Worm (Caenorhabditis elegans): Measurements from ENCODE around the gene adss-1.

Gene adss-1

DNA sequence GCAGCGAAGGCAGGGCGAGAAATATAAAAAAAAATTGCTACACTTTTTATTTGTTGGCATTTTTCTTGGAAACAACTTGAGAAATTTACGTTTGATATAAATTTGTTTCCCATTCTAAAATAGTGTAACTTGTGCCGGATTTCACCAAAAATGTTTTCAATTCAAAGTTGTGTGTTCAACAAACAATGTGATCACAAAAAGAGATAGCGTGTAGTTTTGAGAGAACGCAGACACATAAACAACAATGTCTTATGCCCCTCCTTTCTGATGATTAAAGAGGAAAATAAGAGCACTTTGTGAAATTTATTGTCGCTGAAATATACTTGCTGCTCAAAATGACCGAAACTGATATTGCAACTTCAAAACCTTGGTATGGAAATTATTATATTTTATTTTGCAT lies 24.2 kb upstream of the adss-1 start, which contains the start of gene abhd-5.1 (continued):
- no peak for TF ChIP-seq him-1 (tag; optimal IDR thresholded peaks at IDR 0.05)
- TF ChIP-seq unc-130 (GFP tag; optimal IDR thresholded peaks at IDR 0.05): no peak
- TF ChIP-seq egrh-3 (GFP tag; IDR thresholded peaks at IDR 0.05): no peak
- no peak for TF ChIP-seq sea-2 (GFP tag; IDR thresholded peaks at IDR 0.05)
- no peak for TF ChIP-seq lsl-1 (GFP tag; optimal IDR thresholded peaks at IDR 0.05)
- no peak for TF ChIP-seq ccch-3 (GFP tag; optimal IDR thresholded peaks at IDR 0.05)
- TF ChIP-seq cebp-1 (GFP tag; IDR thresholded peaks at IDR 0.05): no peak
- TF ChIP-seq cebp-1 (tag; optimal IDR thresholded peaks at IDR 0.05): peak; percentile 41
- TF ChIP-seq snpc-3.4 (tag; optimal IDR thresholded peaks at IDR 0.05): no peak
- no peak for TF ChIP-seq lir-1 (GFP tag; conservative IDR thresholded peaks at IDR 0.05)
- no peak for TF ChIP-seq ceh-27 (GFP tag; optimal IDR thresholded peaks at IDR 0.05)
- TF ChIP-seq ztf-18 (tag; optimal IDR thresholded peaks at IDR 0.05): no peak
- no peak for TF ChIP-seq ztf-28 (GFP tag; IDR thresholded peaks at IDR 0.05)

DNA sequence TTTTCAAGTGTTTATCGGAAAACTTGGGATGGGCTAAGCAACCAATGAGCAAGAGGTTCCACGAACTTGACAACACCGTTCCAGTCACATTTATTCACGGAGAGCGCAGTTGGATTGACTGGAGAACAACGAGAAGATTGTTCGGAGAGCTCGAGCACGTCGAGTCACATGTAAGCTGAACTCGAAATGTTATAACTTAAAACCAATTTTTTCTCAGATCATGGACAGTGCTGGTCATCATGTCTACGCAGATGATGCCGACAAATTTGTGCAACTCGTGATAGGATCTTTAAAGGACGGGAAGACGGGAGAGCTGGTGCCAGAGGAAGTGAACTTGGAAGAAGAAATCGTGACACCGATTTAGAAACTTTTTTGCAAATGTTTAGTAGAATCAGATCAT lies 23.3 kb upstream of the adss-1 start:
- TF ChIP-seq madf-8 (GFP tag; conservative IDR thresholded peaks at IDR 0.05) (no peak), ztf-26 (tag; optimal IDR thresholded peaks at IDR 0.05) (no peak), egrh-3 (GFP tag; IDR thresholded peaks at IDR 0.05) (no peak), hlh-12 (tag; optimal IDR thresholded peaks at IDR 0.05) (no peak), nhr-120 (GFP tag; IDR thresholded peaks at IDR 0.05) (no peak), B0019.2 (GFP tag; conservative IDR thresholded peaks at IDR 0.05) (no peak), madf-3 (GFP tag; IDR thresholded peaks at IDR 0.05) (no peak), ceh-91 (GFP tag; IDR thresholded peaks at IDR 0.05) (no peak), F39B2.1 (GFP tag; IDR thresholded peaks at IDR 0.05) (no peak), attf-5 (GFP tag; optimal IDR thresholded peaks at IDR 0.05) (no peak), ceh-100 (GFP tag; IDR thresholded peaks at IDR 0.05) (no peak), xnd-1 (tag; optimal IDR thresholded peaks at IDR 0.05) (no peak), F37B4.10 (GFP tag; IDR thresholded peaks at IDR 0.05) (no peak), rcor-1 (GFP tag; IDR thresholded peaks at IDR 0.05) (no peak), aptf-2 (GFP tag; conservative IDR thresholded peaks at IDR 0.05) (no peak), dpff-1 (tag; optimal IDR thresholded peaks at IDR 0.05) (no peak), cebp-1 (GFP tag; IDR thresholded peaks at IDR 0.05) (no peak), cebp-1 (tag; optimal IDR thresholded peaks at IDR 0.05) (no peak), K12H6.12 (tag; optimal IDR thresholded peaks at IDR 0.05) (no peak)

- TF ChIP-seq ztf-28 (GFP tag; IDR thresholded peaks at IDR 0.05) (no peak), hmg-1.2 (GFP tag; IDR thresholded peaks at IDR 0.05) (peak; percentile 81), lin-40 (tag; optimal IDR thresholded peaks at IDR 0.05) (peak; percentile 8), dox-1 (GFP tag; IDR thresholded peaks at IDR 0.05) (peak; percentile 22; the same call in 1 of the 2 replicates), ztf-25 (GFP tag; IDR thresholded peaks at IDR 0.05) (no peak), unc-130 (GFP tag; optimal IDR thresholded peaks at IDR 0.05) (no peak), T26A5.8 (tag; optimal IDR thresholded peaks at IDR 0.05) (no peak), rec-8 (tag; optimal IDR thresholded peaks at IDR 0.05) (no peak), K12H6.12 (tag; optimal IDR thresholded peaks at IDR 0.05) (peak; percentile 2), rcor-1 (GFP tag; IDR thresholded peaks at IDR 0.05) (0 out of 2 replicates have a peak, but pooled peaks have one; percentile 12), athp-1 (tag; optimal IDR thresholded peaks at IDR 0.05) (no peak), cebp-1 (GFP tag; IDR thresholded peaks at IDR 0.05) (peak; percentile 99), cebp-1 (tag; optimal IDR thresholded peaks at IDR 0.05) (peak; percentile 100), lin-54 (GFP tag; optimal IDR thresholded peaks at IDR 0.05) (peak; percentile 14), ceh-91 (GFP tag; IDR thresholded peaks at IDR 0.05) (no peak), attf-5 (GFP tag; optimal IDR thresholded peaks at IDR 0.05) (peak; percentile 67), nhr-80 (tag; optimal IDR thresholded peaks at IDR 0.05) (peak; percentile 70), dpff-1 (tag; optimal IDR thresholded peaks at IDR 0.05) (no peak), ztf-26 (tag; optimal IDR thresholded peaks at IDR 0.05) (no peak)
Observed at ce11 chrV:4844591-4844990, 21.4 kb upstream of the adss-1 start, which contains the start of gene abhd-5.2. abhd-5.2 (plus strand) TSS chrV:4844685.
